Worm (Caenorhabditis elegans): ENCODE results near the gene str-206.

Gene str-206

ce11 chrV:6230629-6231229 is 12.8 kb downstream of the str-206 start:
- TF ChIP-seq F13H6.1 (tag; optimal IDR thresholded peaks at IDR 0.05): peak; percentile 12
- TF ChIP-seq ztf-11 (tag; optimal IDR thresholded peaks at IDR 0.05): no peak
- TF ChIP-seq mbf-1 (tag; optimal IDR thresholded peaks at IDR 0.05): no peak
- TF ChIP-seq nhr-11 (tag; optimal IDR thresholded peaks at IDR 0.05): no peak
- TF ChIP-seq sma-9 (GFP tag; optimal IDR thresholded peaks at IDR 0.05): peak; percentile 48
- no peak for TF ChIP-seq sma-9 (tag; optimal IDR thresholded peaks at IDR 0.05)
- TF ChIP-seq ama-1 (optimal IDR thresholded peaks at IDR 0.05): no peak
- TF ChIP-seq Y55F3AM.14 (GFP tag; optimal IDR thresholded peaks at IDR 0.05): no peak
- TF ChIP-seq lin-39 (tag; optimal IDR thresholded peaks at IDR 0.05): no peak
- no peak for TF ChIP-seq C34F6.9 (tag; optimal IDR thresholded peaks at IDR 0.05)
- no peak for TF ChIP-seq sem-4 (tag; optimal IDR thresholded peaks at IDR 0.05)
- TF ChIP-seq crh-2 (tag; optimal IDR thresholded peaks at IDR 0.05): peak; percentile 19
- TF ChIP-seq elt-1 (tag; optimal IDR thresholded peaks at IDR 0.05): no peak
- no peak for TF ChIP-seq zag-1 (tag; optimal IDR thresholded peaks at IDR 0.05)
- no peak for TF ChIP-seq nhr-10 (tag; optimal IDR thresholded peaks at IDR 0.05)
- TF ChIP-seq mab-5 (tag; optimal IDR thresholded peaks at IDR 0.05): no peak
- TF ChIP-seq skn-1 (tag; optimal IDR thresholded peaks at IDR 0.05): no peak
- TF ChIP-seq nhr-129 (tag; optimal IDR thresholded peaks at IDR 0.05): no peak
- TF ChIP-seq nhr-77 (tag; optimal IDR thresholded peaks at IDR 0.05): no peak
- TF ChIP-seq ZK546.5 (tag; optimal IDR thresholded peaks at IDR 0.05): no peak
- TF ChIP-seq alr-1 (tag; optimal IDR thresholded peaks at IDR 0.05): no peak
- no peak for TF ChIP-seq ztf-4 (tag; optimal IDR thresholded peaks at IDR 0.05)
- no peak for TF ChIP-seq nhr-21 (tag; optimal IDR thresholded peaks at IDR 0.05)
- TF ChIP-seq nhr-237 (tag; optimal IDR thresholded peaks at IDR 0.05): no peak
- no peak for TF ChIP-seq lin-11 (tag; optimal IDR thresholded peaks at IDR 0.05)
- TF ChIP-seq R02D3.7 (tag; optimal IDR thresholded peaks at IDR 0.05): no peak
- peak; percentile 10 for TF ChIP-seq nhr-25 (tag; optimal IDR thresholded peaks at IDR 0.05)
- TF ChIP-seq unc-62 (GFP tag; optimal IDR thresholded peaks at IDR 0.05): no peak
- peak; percentile 10 for TF ChIP-seq fos-1 (tag; optimal IDR thresholded peaks at IDR 0.05)
- TF ChIP-seq blmp-1 (tag; optimal IDR thresholded peaks at IDR 0.05; ENCODE audit: insufficient read depth): no peak
- no peak for TF ChIP-seq ceh-82 (tag; optimal IDR thresholded peaks at IDR 0.05)
- TF ChIP-seq ceh-16 (tag; optimal IDR thresholded peaks at IDR 0.05): no peak
- no peak for TF ChIP-seq snpc-4 (tag; optimal IDR thresholded peaks at IDR 0.05)
- TF ChIP-seq unc-55 (GFP tag; optimal IDR thresholded peaks at IDR 0.05): no peak
- TF ChIP-seq lin-13 (GFP tag; optimal IDR thresholded peaks at IDR 0.05): no peak
- TF ChIP-seq lsy-2 (tag; optimal IDR thresholded peaks at IDR 0.05): peak in 1 of 2 experiments; percentile 9
- TF ChIP-seq nhr-12 (tag; optimal IDR thresholded peaks at IDR 0.05): no peak
- TF ChIP-seq gmeb-1 (tag; optimal IDR thresholded peaks at IDR 0.05): peak; percentile 14
- no peak for TF ChIP-seq elt-3 (tag; optimal IDR thresholded peaks at IDR 0.05)
- no peak for TF ChIP-seq ztf-1 (GFP tag; conservative IDR thresholded peaks at IDR 0.05)
- TF ChIP-seq mdl-1 (tag; optimal IDR thresholded peaks at IDR 0.05): no peak
- TF ChIP-seq egl-27 (tag; optimal IDR thresholded peaks at IDR 0.05): no peak
- no peak for TF ChIP-seq nhr-6 (tag; optimal IDR thresholded peaks at IDR 0.05)
- TF ChIP-seq sma-3 (GFP tag; optimal IDR thresholded peaks at IDR 0.05): no peak
- TF ChIP-seq nhr-23 (tag; optimal IDR thresholded peaks at IDR 0.05): no peak
- no peak for TF ChIP-seq unc-39 (tag; optimal IDR thresholded peaks at IDR 0.05)
- no peak for TF ChIP-seq peb-1 (tag; optimal IDR thresholded peaks at IDR 0.05)
- no peak for TF ChIP-seq aly-2 (tag; optimal IDR thresholded peaks at IDR 0.05)
- no peak for TF ChIP-seq dmd-4 (tag; optimal IDR thresholded peaks at IDR 0.05)

Data from whole organism, L2 larva.